Worm (Caenorhabditis elegans): Measurements from ENCODE around the gene lat-1.

The lat-1 gene

DNA sequence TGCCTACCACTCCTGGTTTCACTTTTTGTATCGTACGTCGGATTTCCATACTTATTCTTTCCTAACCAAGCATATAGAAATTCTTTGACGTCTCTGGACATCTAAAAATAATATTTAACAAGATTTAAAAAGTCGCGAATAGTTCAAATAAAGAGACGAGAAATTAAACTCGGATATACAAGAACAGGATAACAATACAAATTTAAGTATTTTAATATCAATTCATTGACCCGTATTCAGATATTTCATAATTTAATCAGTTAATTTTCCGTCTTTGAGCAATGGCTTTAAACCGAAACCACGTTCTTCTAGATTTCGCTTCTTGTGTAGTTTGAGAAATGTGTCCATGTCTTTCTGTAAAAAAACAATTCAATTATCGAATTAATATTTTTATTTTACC, 13.1 kb upstream of the lat-1 start, which contains the start of gene rha-1:
rha-1 (minus strand) TSS at position 101 of the 400 bp plus-strand sequence.
- no peak for TF ChIP-seq egl-43 (GFP tag; IDR thresholded peaks at IDR 0.05)
- no peak for TF ChIP-seq dmd-9 (GFP tag; IDR thresholded peaks at IDR 0.05)
- no peak for TF ChIP-seq fkh-10 (GFP tag; optimal IDR thresholded peaks at IDR 0.05)
- no peak for TF ChIP-seq ztf-7 (tag; optimal IDR thresholded peaks at IDR 0.05)
- TF ChIP-seq zfp-3 (GFP tag; conservative IDR thresholded peaks at IDR 0.05) = no peak
- TF ChIP-seq ZK337.2 (GFP tag; IDR thresholded peaks at IDR 0.05) = no peak
- no peak for TF ChIP-seq snpc-1.2 (GFP tag; IDR thresholded peaks at IDR 0.05)
- no peak for TF ChIP-seq F44E2.7 (GFP tag; IDR thresholded peaks at IDR 0.05)
- TF ChIP-seq lin-29 (GFP tag; IDR thresholded peaks at IDR 0.05) = no peak
- TF ChIP-seq spr-1 (tag; optimal IDR thresholded peaks at IDR 0.05) = no peak
- TF ChIP-seq vab-7 (GFP tag; IDR thresholded peaks at IDR 0.05) = no peak

- TF ChIP-seq ceh-62 (tag; optimal IDR thresholded peaks at IDR 0.05) (no peak), daf-19 (GFP tag; conservative IDR thresholded peaks at IDR 0.05) (no peak), daf-16 (GFP tag; optimal IDR thresholded peaks at IDR 0.05) (no peak), daf-16 (tag; optimal IDR thresholded peaks at IDR 0.05) (peak; percentile 41), F37D6.2 (tag; optimal IDR thresholded peaks at IDR 0.05) (no peak), aha-1 (tag) (peak; percentile 72), dpl-1 (GFP tag; optimal IDR thresholded peaks at IDR 0.05) (peak; percentile 62), snpc-4 (tag; optimal IDR thresholded peaks at IDR 0.05) (no peak), mes-2 (tag; optimal IDR thresholded peaks at IDR 0.05; ENCODE audit: poor library complexity, severe bottlenecking) (peak; percentile 75), nhr-77 (tag; optimal IDR thresholded peaks at IDR 0.05) (peak; percentile 1), dve-1 (tag; optimal IDR thresholded peaks at IDR 0.05; ENCODE audit: insufficient read depth) (peak; percentile 71), ztf-7 (tag; optimal IDR thresholded peaks at IDR 0.05) (no peak), snpc-1.2 (GFP tag; IDR thresholded peaks at IDR 0.05) (no peak), pha-4 (GFP tag; IDR thresholded peaks at IDR 0.05) (no peak), pha-4 (tag; optimal IDR thresholded peaks at IDR 0.05) (peak; percentile 61), lsy-2 (tag; optimal IDR thresholded peaks at IDR 0.05) (peak; percentile 75 to 98), mxl-3 (GFP tag; optimal IDR thresholded peaks at IDR 0.05) (no peak), nhr-48 (tag; optimal IDR thresholded peaks at IDR 0.05) (no peak), rbr-2 (tag; optimal IDR thresholded peaks at IDR 0.05) (peak; percentile 34), set-16 (GFP tag; IDR thresholded peaks at IDR 0.05) (no peak)
These were observed 12.2 kb upstream of the lat-1 start, which contains the start of the genes T07D4.5 and ddx-19 for ce11 chrII:8884262-8884949. TSS of gene T07D4.5 (minus strand) at chrII:8884332. TSS of gene ddx-19 (plus strand) at chrII:8884899.

- TF ChIP-seq dve-1 (tag; optimal IDR thresholded peaks at IDR 0.05; ENCODE audit: insufficient read depth) (no peak), ama-1 (optimal IDR thresholded peaks at IDR 0.05) (peak; percentile 54), Y75B8A.6 (GFP tag; IDR thresholded peaks at IDR 0.05) (no peak), unc-62 (GFP tag; optimal IDR thresholded peaks at IDR 0.05 in 1 of 2) (peak in 1 of 2 experiments; percentile 8), unc-62 (tag; optimal IDR thresholded peaks at IDR 0.05) (no peak), daf-16 (GFP tag; optimal IDR thresholded peaks at IDR 0.05) (no peak), daf-16 (tag; optimal IDR thresholded peaks at IDR 0.05) (peak; percentile 26), zfp-2 (tag; optimal IDR thresholded peaks at IDR 0.05) (no peak)
These were observed 7.1 kb upstream of the lat-1 start for ce11 chrII:8889589-8889988.

DNA sequence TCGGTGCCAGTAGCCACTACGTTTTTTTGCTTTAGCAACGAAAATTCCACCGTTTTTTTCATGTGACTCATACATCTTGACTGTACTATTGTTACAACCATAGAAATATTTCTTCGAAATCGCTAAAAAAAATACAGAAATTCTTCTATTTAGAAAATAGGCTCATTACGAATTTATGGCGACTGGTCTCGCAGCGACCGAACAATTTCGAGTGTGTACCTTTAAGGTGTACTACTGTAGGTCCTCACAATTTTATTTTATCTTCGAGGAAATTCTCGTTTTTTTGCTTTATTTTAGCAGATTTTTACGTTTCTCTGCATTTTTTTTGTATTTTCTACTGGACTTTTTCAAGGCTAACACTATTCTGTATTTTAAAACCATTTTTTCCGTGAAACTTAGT, 6.6 kb upstream of the lat-1 start:
- TF ChIP-seq dmd-6 (GFP tag; IDR thresholded peaks at IDR 0.05) (no peak), lsy-2 (tag; optimal IDR thresholded peaks at IDR 0.05) (peak in 1 of 2 experiments; percentile 34), lin-38 (GFP tag; IDR thresholded peaks at IDR 0.05) (no peak), fkh-10 (GFP tag; optimal IDR thresholded peaks at IDR 0.05) (no peak), F49E8.2 (tag; optimal IDR thresholded peaks at IDR 0.05; ENCODE audit: borderline replicate concordance) (peak; percentile 64), sdz-12 (GFP tag; optimal IDR thresholded peaks at IDR 0.05) (no peak), nhr-102 (tag; optimal IDR thresholded peaks at IDR 0.05) (no peak), ztf-7 (tag; optimal IDR thresholded peaks at IDR 0.05) (no peak)
